Fruit fly (Drosophila melanogaster) whole organism, embryonic: ENCODE results near the gene CG8630.
A peak's percentile ranks its signal among the peaks of the same experiment; 100 is the strongest.

Experiments
- Bgb ChIP-seq: fragments of 200-800 bp; sonication (Bioruptor generic); IDR thresholded peaks from 2 replicates; pipeline ENCODE4 v1.3.6; 2022; ENCODE audit warnings: missing biosample characterization, missing genetic modification characterization; ENCODE audit not compliant: partially characterized antibody
- CG11723 ChIP-seq: fragments of 200-800 bp; sonication (Bioruptor generic); optimal IDR thresholded peaks from 2 replicates; lab custom pipeline; 2017; ENCODE audit warnings: missing biosample characterization, mild to moderate bottlenecking, missing genetic modification characterization
- CG12219 ChIP-seq: fragments of 200-800 bp; sonication (Bioruptor generic); optimal IDR thresholded peaks from 3 replicates; lab custom pipeline; 2018; ENCODE audit warnings: missing biosample characterization, mild to moderate bottlenecking, missing genetic modification characterization
- CG13287 ChIP-seq: fragments of 200-800 bp; sonication (Bioruptor generic); IDR thresholded peaks from 2 replicates; pipeline ENCODE4 v1.3.6; 2022; ENCODE audit warnings: missing biosample characterization, missing genetic modification characterization; ENCODE audit not compliant: partially characterized antibody
- CG14667 ChIP-seq: fragments of 200-800 bp; sonication (Bioruptor generic); IDR thresholded peaks from 2 replicates; pipeline ENCODE4 v1.3.6; 2022; ENCODE audit warnings: missing biosample characterization, missing genetic modification characterization
- CG14860 ChIP-seq: fragments of 200-800 bp; sonication (Bioruptor generic); IDR thresholded peaks from 3 replicates; pipeline ENCODE4 v1.3.6; 2022; ENCODE audit warnings: missing biosample characterization, missing genetic modification characterization; ENCODE audit not compliant: partially characterized antibody
- CG15269 ChIP-seq: fragments of 200-800 bp; sonication (Bioruptor generic); optimal IDR thresholded peaks from 2 replicates; lab custom pipeline; 2018; ENCODE audit warnings: missing biosample characterization, mild to moderate bottlenecking, missing genetic modification characterization, moderate library complexity
- CG1529 ChIP-seq: fragments of 200-800 bp; sonication (Bioruptor generic); optimal IDR thresholded peaks from 3 replicates; lab custom pipeline; 2018; ENCODE audit warnings: missing biosample characterization, missing genetic modification characterization
- CG15514 ChIP-seq: fragments of 200-800 bp; sonication (Bioruptor generic); optimal IDR thresholded peaks from 3 replicates; lab custom pipeline; 2017; ENCODE audit warnings: missing biosample characterization, missing genetic modification characterization, mild to moderate bottlenecking, moderate library complexity, missing genetic modification reagents
- CG17385 ChIP-seq: fragments of 200-800 bp; sonication (Bioruptor generic); optimal IDR thresholded peaks from 3 replicates; lab custom pipeline; 2018; ENCODE audit warnings: missing biosample characterization, mild to moderate bottlenecking, missing genetic modification characterization
- CG33213 ChIP-seq: fragments of 200-800 bp; sonication (Bioruptor generic); optimal IDR thresholded peaks from 3 replicates; lab custom pipeline; 2016; ENCODE audit warnings: missing biosample characterization, missing genetic modification characterization
- CG33557 ChIP-seq: fragments of 200-800 bp; sonication (Bioruptor generic); optimal IDR thresholded peaks from 2 replicates; lab custom pipeline; 2019; ENCODE audit warnings: missing biosample characterization, mild to moderate bottlenecking, missing genetic modification characterization, moderate library complexity
- CG3847 ChIP-seq: fragments of 200-800 bp; sonication (Bioruptor generic); IDR thresholded peaks from 2 replicates; pipeline ENCODE4 v1.3.6; 2022; ENCODE audit warnings: missing biosample characterization, missing genetic modification characterization
- CG6854 ChIP-seq: fragments of 200-800 bp; sonication (Bioruptor generic); optimal IDR thresholded peaks from 3 replicates; lab custom pipeline; 2017; ENCODE audit warnings: missing biosample characterization, mild to moderate bottlenecking, missing genetic modification characterization
- CG8478 ChIP-seq: fragments of >200 bp; optimal IDR thresholded peaks from 2 replicates; lab custom pipeline; 2018
- CG9932 ChIP-seq: fragments of 200-800 bp; sonication (Bioruptor generic); IDR thresholded peaks from 2 replicates; pipeline ENCODE4 v1.3.6; 2022; ENCODE audit warnings: missing biosample characterization, missing genetic modification characterization
- Camta ChIP-seq: fragments of 200-800 bp; sonication (Bioruptor generic); optimal IDR thresholded peaks from 2 replicates; lab custom pipeline; 2016; ENCODE audit warnings: missing biosample characterization, missing genetic modification characterization
- Dref ChIP-seq: fragments of 200-800 bp; sonication (Bioruptor generic); IDR thresholded peaks from 2 replicates; pipeline ENCODE4 v1.3.6; 2022; ENCODE audit warnings: missing biosample characterization, missing genetic modification characterization
- Drgx ChIP-seq: fragments of 200-800 bp; sonication (Bioruptor generic); IDR thresholded peaks from 2 replicates; pipeline ENCODE4 v1.3.6; 2022; ENCODE audit warnings: missing biosample characterization, missing genetic modification characterization
- ERR ChIP-seq: fragments of 200-800 bp; sonication (Bioruptor generic); optimal IDR thresholded peaks from 2 replicates; lab custom pipeline; 2016; ENCODE audit warnings: missing biosample characterization, missing genetic modification characterization
- Eip74EF ChIP-seq, 2 experiments: fragments of 200-800 bp in 1 of 2; fragments of >200 bp in 1 of 2; sonication (Bioruptor generic) in 1 of 2; optimal IDR thresholded peaks; 2 replicates each; lab custom pipeline; 2017 to 2019; ENCODE audit warnings: missing biosample characterization in 2 of 2, missing genetic modification characterization in 2 of 2, mild to moderate bottlenecking in 1 of 2, moderate library complexity in 1 of 2
- Fer1 ChIP-seq: fragments of 200-800 bp; sonication (Bioruptor generic); optimal IDR thresholded peaks from 2 replicates; lab custom pipeline; 2017; ENCODE audit warnings: missing biosample characterization, mild to moderate bottlenecking, missing genetic modification characterization
- Fer3 ChIP-seq: fragments of 200-800 bp; sonication (Bioruptor generic); optimal IDR thresholded peaks from 2 replicates; lab custom pipeline; 2018; ENCODE audit warnings: missing biosample characterization, mild to moderate bottlenecking, missing genetic modification characterization, moderate library complexity
- Jarid2 ChIP-seq: fragments of 200-800 bp; sonication (Bioruptor generic); optimal IDR thresholded peaks from 3 replicates; lab custom pipeline; 2017; ENCODE audit warnings: mild to moderate bottlenecking, missing biosample characterization, missing genetic modification reagents, missing genetic modification characterization
- MESR4 ChIP-seq: fragments of 200-800 bp; sonication (Bioruptor generic); optimal IDR thresholded peaks from 2 replicates; lab custom pipeline; 2018; ENCODE audit warnings: missing biosample characterization, mild to moderate bottlenecking, missing genetic modification characterization, moderate library complexity
- Med ChIP-seq: fragments of 200-800 bp; sonication (Bioruptor generic); peaks from one replicate; lab custom pipeline; 2016; ENCODE audit warnings: missing biosample characterization, missing genetic modification characterization, mild to moderate bottlenecking, inconsistent platforms, moderate library complexity
- Mes4 ChIP-seq: fragments of 200-800 bp; sonication (Bioruptor generic); optimal IDR thresholded peaks from 2 replicates; lab custom pipeline; 2016; ENCODE audit warnings: missing biosample characterization, missing genetic modification characterization
- Mrtf ChIP-seq: fragments of 200-800 bp; sonication (Bioruptor generic); IDR thresholded peaks from 3 replicates; pipeline ENCODE4 v1.3.6; 2022; ENCODE audit warnings: missing biosample characterization, missing genetic modification characterization
- Opbp ChIP-seq: fragments of 200-800 bp; sonication (Bioruptor generic); IDR thresholded peaks from 3 replicates; pipeline ENCODE4 v1.3.6; 2022; ENCODE audit warnings: missing biosample characterization, missing genetic modification characterization; ENCODE audit not compliant: partially characterized antibody
- ab ChIP-seq: fragments of 200-800 bp; sonication (Bioruptor generic); optimal IDR thresholded peaks from 2 replicates; lab custom pipeline; 2016; ENCODE audit warnings: missing biosample characterization, missing genetic modification characterization
- bab2 ChIP-seq: fragments of 200-800 bp; sonication (Bioruptor generic); optimal IDR thresholded peaks from 2 replicates; lab custom pipeline; 2016; ENCODE audit warnings: missing biosample characterization, missing genetic modification characterization
- chinmo ChIP-seq: fragments of 200-800 bp; sonication (Bioruptor generic); IDR thresholded peaks from 4 replicates; pipeline ENCODE4 v1.3.6; 2022; ENCODE audit warnings: missing biosample characterization, missing genetic modification characterization; ENCODE audit not compliant: partially characterized antibody
- crol ChIP-seq: fragments of 200-800 bp; sonication (Bioruptor generic); IDR thresholded peaks from 2 replicates; pipeline ENCODE4 v1.3.6; 2022; ENCODE audit warnings: missing biosample characterization, missing genetic modification characterization
- fd64A ChIP-seq: fragments of 200-800 bp; sonication (Bioruptor generic); optimal IDR thresholded peaks from 3 replicates; lab custom pipeline; 2018; ENCODE audit warnings: missing biosample characterization, mild to moderate bottlenecking, missing genetic modification characterization
- fd96Cb ChIP-seq: fragments of 200-800 bp; sonication (Bioruptor generic); optimal IDR thresholded peaks from 2 replicates; lab custom pipeline; 2018; ENCODE audit warnings: missing biosample characterization, mild to moderate bottlenecking, missing genetic modification characterization, moderate library complexity
- ftz-f1 ChIP-seq: fragments of 200-800 bp; sonication (Bioruptor generic); optimal IDR thresholded peaks from 2 replicates; lab custom pipeline; 2016; ENCODE audit warnings: missing biosample characterization, missing genetic modification characterization
- lmd ChIP-seq: fragments of 200-800 bp; sonication (Bioruptor generic); IDR thresholded peaks from 2 replicates; pipeline ENCODE4 v1.3.6; 2022; ENCODE audit warnings: missing biosample characterization, missing genetic modification characterization
- row ChIP-seq: fragments of 200-800 bp; sonication (Bioruptor generic); IDR thresholded peaks from 3 replicates; pipeline ENCODE4 v1.3.6; 2022; ENCODE audit warnings: missing biosample characterization, missing genetic modification characterization
- sd ChIP-seq: fragments of 200-800 bp; sonication (Bioruptor generic); optimal IDR thresholded peaks from 3 replicates; lab custom pipeline; 2018; ENCODE audit warnings: missing biosample characterization, mild to moderate bottlenecking, missing genetic modification characterization, moderate library complexity
- sens ChIP-seq: fragments of 200-800 bp; sonication (Bioruptor generic); peaks from one replicate; lab custom pipeline; 2016; ENCODE audit warnings: missing biosample characterization, missing genetic modification characterization
- slbo ChIP-seq: fragments of 200-800 bp; sonication (Bioruptor generic); IDR thresholded peaks from 2 replicates; pipeline ENCODE4 v1.3.6; 2022; ENCODE audit warnings: missing biosample characterization, missing genetic modification characterization
- vvl ChIP-seq: fragments of 200-800 bp; sonication (Bioruptor generic); IDR thresholded peaks from 2 replicates; pipeline ENCODE4 v1.3.6; 2022; ENCODE audit warnings: missing biosample characterization, missing genetic modification characterization
- wor ChIP-seq: fragments of 200-800 bp; sonication (Bioruptor generic); IDR thresholded peaks from 2 replicates; pipeline ENCODE4 v1.3.6; 2022; ENCODE audit warnings: missing biosample characterization, missing genetic modification characterization

CG8630 gene

dm6 chr3R:13273462-13273861 lies 6.1 kb upstream of the CG8630 start (continued):
- no peak for TF ChIP-seq fd64A
- peak; percentile 27; the same call in 1 of the 2 replicates for TF ChIP-seq CG13287
- no peak for TF ChIP-seq fd96Cb (tag; lab: Kevin White, UChicago)
- peak; percentile 97 for TF ChIP-seq chinmo (GFP tag; lab: Robert Waterston, UW)
- no peak for TF ChIP-seq CG11723 (GFP tag; lab: Kevin White, UChicago)
- TF ChIP-seq wor (GFP tag; lab: Robert Waterston, UW) = no peak
- no peak for TF ChIP-seq Jarid2 (GFP tag; lab: Kevin White, UChicago)
- peak; percentile 52; the same call in 1 of the 2 replicates for TF ChIP-seq crol
- TF ChIP-seq bab2 (GFP tag; lab: Kevin White, UChicago) = no peak
- no peak for TF ChIP-seq ERR
- peak; percentile 72; the same call in 1 of the 2 replicates for TF ChIP-seq vvl (GFP tag; lab: Robert Waterston, UW)
- peak in 1 of 2 experiments; percentile 94 for TF ChIP-seq Eip74EF (GFP tag; optimal IDR thresholded peaks at IDR 0.05; lab: Kevin White, UChicago)
- no peak for TF ChIP-seq CG12219 (GFP tag; lab: Kevin White, UChicago)
- no peak for TF ChIP-seq Fer3 (tag; lab: Kevin White, UChicago)
- no peak for TF ChIP-seq CG14667 (GFP tag; lab: Robert Waterston, UW)
- TF ChIP-seq CG15269 (tag; lab: Kevin White, UChicago) = no peak
- no peak for TF ChIP-seq Mes4
- no peak for TF ChIP-seq MESR4 (GFP tag; lab: Kevin White, UChicago)
- TF ChIP-seq ftz-f1 (GFP tag; lab: Kevin White, UChicago) = peak; percentile 30
- TF ChIP-seq CG6854 (GFP tag; lab: Kevin White, UChicago) = no peak
- TF ChIP-seq CG15514 (GFP tag; lab: Kevin White, UChicago) = no peak
- no peak for TF ChIP-seq CG14860 (GFP tag; lab: Robert Waterston, UW)
- TF ChIP-seq Camta (GFP tag; lab: Kevin White, UChicago) = no peak
- no peak for TF ChIP-seq Fer1
- no peak for TF ChIP-seq CG33213 (GFP tag; lab: Kevin White, UChicago)
- no peak for TF ChIP-seq CG8478
- no peak for TF ChIP-seq CG17385 (GFP tag; lab: Kevin White, UChicago)
- TF ChIP-seq sens (GFP tag; lab: Kevin White, UChicago) = no peak
- no peak for TF ChIP-seq CG33557 (GFP tag; lab: Kevin White, UChicago)

dm6 chr3R:13274257-13274796 lies 5.2 kb upstream of the CG8630 start:
- no peak for TF ChIP-seq Bgb (GFP tag; lab: Robert Waterston, UW)
- peak; percentile 42 for TF ChIP-seq Med
- peak; percentile 89 for TF ChIP-seq chinmo (GFP tag; lab: Robert Waterston, UW)
- peak in 1 of 2 experiments; percentile 92 for TF ChIP-seq Eip74EF (GFP tag; optimal IDR thresholded peaks at IDR 0.05; lab: Kevin White, UChicago)
- 0 out of 2 replicates have a peak, but pooled peaks have one; percentile 22 for TF ChIP-seq Drgx (GFP tag; lab: Robert Waterston, UW)
- TF ChIP-seq row (GFP tag; lab: Robert Waterston, UW) = peak; percentile 58
- peak; percentile 26; the same call in 1 of the 2 replicates for TF ChIP-seq lmd
- TF ChIP-seq CG1529 (GFP tag; lab: Kevin White, UChicago) = no peak
- TF ChIP-seq slbo (GFP tag; lab: Robert Waterston, UW) = peak; percentile 50
- 0 out of 2 replicates have a peak, but pooled peaks have one; percentile 8 for TF ChIP-seq CG9932
- TF ChIP-seq ab (GFP tag; lab: Kevin White, UChicago) = no peak
- no peak for TF ChIP-seq Opbp (GFP tag; lab: Robert Waterston, UW)
- TF ChIP-seq vvl (GFP tag; lab: Robert Waterston, UW) = peak; percentile 75
- no peak for TF ChIP-seq Dref (GFP tag; lab: Robert Waterston, UW)
- TF ChIP-seq Mrtf (GFP tag; lab: Robert Waterston, UW) = 0 out of 3 replicates have a peak, but pooled peaks have one; percentile 42
- TF ChIP-seq CG3847 (GFP tag; lab: Robert Waterston, UW) = 0 out of 2 replicates have a peak, but pooled peaks have one; percentile 5
- TF ChIP-seq sd (tag; lab: Kevin White, UChicago) = peak; percentile 44
